Worm (Caenorhabditis elegans): ENCODE results near the gene F46B3.8.

Gene F46B3.8

ce11 chrV:20623060-20623459 lies at the start of gene F46B3.8:
F46B3.8 (minus strand) TSS chrV:20623160.
- TF ChIP-seq tlp-1 (tag; optimal IDR thresholded peaks at IDR 0.05) (no peak), lin-15B (tag; optimal IDR thresholded peaks at IDR 0.05) (no peak), pag-3 (tag; optimal IDR thresholded peaks at IDR 0.05; ENCODE audit: borderline replicate concordance, insufficient read depth) (no peak), snpc-4 (tag; optimal IDR thresholded peaks at IDR 0.05) (no peak), lin-14 (GFP tag; optimal IDR thresholded peaks at IDR 0.05) (no peak), mep-1 (tag; optimal IDR thresholded peaks at IDR 0.05) (no peak), nhr-47 (tag; optimal IDR thresholded peaks at IDR 0.05) (no peak), lin-35 (GFP tag; optimal IDR thresholded peaks at IDR 0.05) (no peak), nhr-76 (tag; optimal IDR thresholded peaks at IDR 0.05) (no peak), egl-13 (tag; optimal IDR thresholded peaks at IDR 0.05) (no peak), Y116A8C.19 (tag; optimal IDR thresholded peaks at IDR 0.05; ENCODE audit: borderline replicate concordance) (no peak), ces-1 (GFP tag; optimal IDR thresholded peaks at IDR 0.05) (no peak), nhr-90 (tag; optimal IDR thresholded peaks at IDR 0.05; ENCODE audit: poor library complexity) (no peak), blmp-1 (tag; optimal IDR thresholded peaks at IDR 0.05) (no peak), ceh-88 (GFP tag; IDR thresholded peaks at IDR 0.05) (no peak), snu-23 (GFP tag; optimal IDR thresholded peaks at IDR 0.05) (no peak), nhr-85 (tag) (no peak), C04F5.9 (tag; optimal IDR thresholded peaks at IDR 0.05) (no peak), mab-9 (GFP tag; IDR thresholded peaks at IDR 0.05) (no peak)

ce11 chrV:20670625-20671024 lies 47.7 kb upstream of the F46B3.8 start:
- TF ChIP-seq ceh-88 (GFP tag; IDR thresholded peaks at IDR 0.05) (no peak), ets-5 (GFP tag; IDR thresholded peaks at IDR 0.05) (no peak), efl-1 (optimal IDR thresholded peaks at IDR 0.05) (no peak), efl-1 (GFP tag; optimal IDR thresholded peaks at IDR 0.05 in 1 of 2) (peak in 1 of 2 experiments; percentile 73), rnt-1 (tag; optimal IDR thresholded peaks at IDR 0.05) (no peak), xbp-1 (tag; optimal IDR thresholded peaks at IDR 0.05) (no peak)

DNA sequence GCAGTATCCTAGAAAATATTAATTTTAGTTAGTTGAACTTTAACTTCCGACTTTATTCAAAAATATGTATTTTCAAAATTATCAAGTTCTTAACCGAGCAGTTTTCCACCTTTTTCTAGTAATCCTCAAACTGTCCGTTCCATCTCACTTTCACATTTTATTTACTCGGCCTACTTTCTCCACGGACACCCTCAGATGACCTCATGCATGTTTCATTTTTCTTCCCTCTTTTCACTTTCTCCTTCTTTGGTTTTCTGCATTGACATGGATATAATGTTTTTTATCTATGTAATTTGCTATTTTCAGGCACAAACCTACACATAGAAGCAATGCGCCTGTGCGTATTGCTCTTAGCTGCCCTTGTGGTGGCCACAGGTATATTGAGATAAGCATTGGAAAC lies 43.9 kb upstream of the F46B3.8 start, which contains the start of gene mlt-11:
TSS of gene mlt-11 (plus strand) at position 301 of the 400 bp plus-strand sequence.
- TF ChIP-seq nhr-28 (tag; optimal IDR thresholded peaks at IDR 0.05) (no peak), blmp-1 (tag; optimal IDR thresholded peaks at IDR 0.05) (peak; percentile 76), elt-2 (tag; optimal IDR thresholded peaks at IDR 0.05) (no peak)

- TF ChIP-seq ztf-4 (tag; optimal IDR thresholded peaks at IDR 0.05) (no peak), blmp-1 (tag; optimal IDR thresholded peaks at IDR 0.05) (peak; percentile 99)
Observed at ce11 chrV:20664930-20665329, 42.0 kb upstream of the F46B3.8 start.

ce11 chrV:20663736-20664135 lies 40.8 kb upstream of the F46B3.8 start:
- no peak for TF ChIP-seq lin-14 (GFP tag; optimal IDR thresholded peaks at IDR 0.05)
- peak; percentile 74 for TF ChIP-seq blmp-1 (tag; optimal IDR thresholded peaks at IDR 0.05)
- TF ChIP-seq aha-1 (tag; optimal IDR thresholded peaks at IDR 0.05) = no peak

- TF ChIP-seq blmp-1 (tag; optimal IDR thresholded peaks at IDR 0.05) (peak; percentile 90), ets-5 (GFP tag; IDR thresholded peaks at IDR 0.05) (no peak)
Observed at ce11 chrV:20662474-20662873, 39.5 kb upstream of the F46B3.8 start.

ce11 chrV:20660025-20660424 lies 37.1 kb upstream of the F46B3.8 start, which contains the start of gene W01F3.2:
W01F3.2 (plus strand) TSS chrV:20660325.
- no peak for TF ChIP-seq ceh-63 (GFP tag; optimal IDR thresholded peaks at IDR 0.05)
- TF ChIP-seq efl-1 (optimal IDR thresholded peaks at IDR 0.05) = no peak
- TF ChIP-seq efl-1 (GFP tag; optimal IDR thresholded peaks at IDR 0.05 in 1 of 2) = no peak
- TF ChIP-seq ces-1 (GFP tag; optimal IDR thresholded peaks at IDR 0.05) = no peak
- TF ChIP-seq lin-35 (GFP tag; optimal IDR thresholded peaks at IDR 0.05) = peak in 1 of 2 experiments; percentile 13
- TF ChIP-seq nhr-71 (tag; optimal IDR thresholded peaks at IDR 0.05) = no peak
- no peak for TF ChIP-seq ceh-90 (tag; optimal IDR thresholded peaks at IDR 0.05)
- no peak for TF ChIP-seq xbp-1 (tag; optimal IDR thresholded peaks at IDR 0.05)
- no peak for TF ChIP-seq nhr-19 (GFP tag; conservative IDR thresholded peaks at IDR 0.05)
- no peak for TF ChIP-seq vab-15 (tag; optimal IDR thresholded peaks at IDR 0.05)
- no peak for TF ChIP-seq dsc-1 (tag; optimal IDR thresholded peaks at IDR 0.05)
- no peak for TF ChIP-seq nhr-90 (tag; optimal IDR thresholded peaks at IDR 0.05; ENCODE audit: poor library complexity)
- TF ChIP-seq elt-3 (tag; optimal IDR thresholded peaks at IDR 0.05) = peak in 1 of 6 experiments; percentile 47
